Fruit fly (Drosophila melanogaster): ENCODE data around the gene ppl.

DNA sequence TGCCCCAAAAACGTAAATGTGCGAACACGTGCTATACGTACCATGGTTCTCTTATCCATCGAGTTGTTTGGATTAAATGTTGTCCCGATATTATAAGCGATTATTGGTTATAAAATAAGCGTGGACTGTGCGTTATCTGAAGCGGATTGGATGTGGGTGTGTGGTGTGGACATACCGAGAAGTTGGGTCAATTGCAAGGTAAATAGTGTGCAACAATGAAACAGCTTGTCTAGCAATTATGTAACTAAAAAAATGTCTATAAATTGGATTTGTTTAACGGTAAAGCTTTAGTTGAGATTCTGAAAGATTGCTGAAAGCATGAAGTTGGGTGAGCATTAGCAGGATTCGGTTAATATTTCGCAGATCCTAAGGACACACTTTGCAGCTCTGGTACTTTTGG lies 23.6 kb downstream of the ppl start, which contains the start of gene CG43218:
- no peak for TF ChIP-seq CG9705 (GFP tag; optimal IDR thresholded peaks at IDR 0.05)
- TF ChIP-seq usp (GFP tag; optimal IDR thresholded peaks at IDR 0.05), result no peak
- no peak for TF ChIP-seq lola (GFP tag; optimal IDR thresholded peaks at IDR 0.05)
- no peak for TF ChIP-seq CrebA (GFP tag; optimal IDR thresholded peaks at IDR 0.05; ENCODE audit: borderline replicate concordance)
- no peak for TF ChIP-seq pan (optimal IDR thresholded peaks at IDR 0.05)
- no peak for TF ChIP-seq rgr (GFP tag; optimal IDR thresholded peaks at IDR 0.05)
- no peak for TF ChIP-seq psq (GFP tag; optimal IDR thresholded peaks at IDR 0.05)
- TF ChIP-seq Vsx2 (GFP tag; optimal IDR thresholded peaks at IDR 0.05; ENCODE audit: partially characterized antibody), result no peak
- TF ChIP-seq OdsH (GFP tag; optimal IDR thresholded peaks at IDR 0.05), result no peak
- TF ChIP-seq Dfd (GFP tag; optimal IDR thresholded peaks at IDR 0.05), result no peak
- no peak for TF ChIP-seq foxo (GFP tag; optimal IDR thresholded peaks at IDR 0.05)
- TF ChIP-seq Hr83 (GFP tag; optimal IDR thresholded peaks at IDR 0.05; ENCODE audit: poor library complexity, severe bottlenecking), result no peak
- TF ChIP-seq Hnf4 (GFP tag; optimal IDR thresholded peaks at IDR 0.05), result no peak
- TF ChIP-seq Hr78 (GFP tag; optimal IDR thresholded peaks at IDR 0.05), result no peak

Measured in whole organism, wandering third instar larva.